Fruit fly (Drosophila melanogaster): Measurements from ENCODE around the gene CG13085.

DNA sequence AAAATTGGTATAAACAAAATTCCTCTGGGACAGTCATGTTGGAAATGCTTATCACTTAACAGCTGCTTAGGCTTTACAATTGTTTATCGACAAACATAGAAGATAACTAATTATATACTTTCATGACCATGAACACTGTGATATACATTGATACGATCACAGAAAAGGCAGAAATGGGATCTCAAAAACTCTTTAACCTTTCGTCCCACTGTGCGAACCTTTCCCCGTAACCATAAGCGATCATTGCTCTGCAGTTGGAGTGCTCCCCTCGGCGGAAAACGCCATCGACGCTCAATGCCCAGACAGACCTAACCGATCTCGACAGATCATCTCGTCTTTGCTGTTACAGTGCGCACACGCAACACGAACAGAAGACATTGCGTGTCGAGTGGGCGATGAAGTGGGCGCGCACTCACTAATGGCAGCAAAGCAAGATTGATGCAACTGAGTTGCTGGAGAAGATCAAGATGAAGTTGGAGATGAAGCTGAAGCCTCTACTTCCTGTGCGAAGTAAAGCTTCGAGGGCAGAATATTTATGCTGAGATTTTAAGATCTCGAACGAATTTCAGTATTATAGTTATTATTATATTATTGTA, 555 bp downstream of the CG13085 start:
- TF ChIP-seq CTCF (optimal IDR thresholded peaks at IDR 0.05) (no peak), CG8478 (optimal IDR thresholded peaks at IDR 0.05) (no peak)
